Fruit fly (Drosophila melanogaster) whole organism, wandering third instar larva: Measurements from ENCODE around the gene CG13365.

Experiments used
- dsf ChIP-seq: sonication (Bioruptor generic); optimal IDR thresholded peaks from 2 replicates; lab custom pipeline; 2016; ENCODE audit warnings: missing biosample characterization, missing genetic modification characterization, borderline replicate concordance
- psq ChIP-seq: fragments of 200-800 bp; sonication (Bioruptor generic); optimal IDR thresholded peaks from 3 replicates; lab custom pipeline; 2017; ENCODE audit warnings: missing biosample characterization, mild to moderate bottlenecking, missing genetic modification characterization, moderate library complexity

dm6 chrX:580635-581034, 40.4 kb downstream of the CG13365 start:
- TF ChIP-seq dsf (GFP tag; lab: Kevin White, UChicago) (no peak), psq (no peak)
